Fruit fly (Drosophila melanogaster): ENCODE results near the gene CG42759.

DNA sequence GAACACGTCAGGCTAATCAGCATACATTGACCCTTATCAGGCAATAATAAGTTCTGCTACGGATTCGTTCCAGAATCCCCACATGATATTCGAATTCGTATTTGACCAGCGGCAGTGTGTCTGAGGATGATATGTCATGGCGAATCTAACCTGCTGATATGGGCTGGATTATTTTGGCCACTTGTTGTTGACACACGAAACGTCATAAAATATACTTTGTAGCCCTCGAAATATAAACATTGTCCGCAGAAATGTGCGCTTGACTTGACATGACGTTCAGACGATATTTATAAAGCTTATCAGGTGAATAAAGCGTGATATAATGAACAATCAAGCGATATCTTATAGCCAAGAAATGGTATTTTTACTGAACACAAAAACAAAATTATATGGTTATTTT is 23.5 kb downstream of the CG42759 start:
- TF ChIP-seq CG33017 (tag; optimal IDR thresholded peaks at IDR 0.05) = no peak
- TF ChIP-seq kay (GFP tag; ENCODE audit: borderline replicate concordance) = peak; percentile 77
- TF ChIP-seq cnc (optimal IDR thresholded peaks at IDR 0.05) = no peak
